Fruit fly (Drosophila melanogaster): Measurements from ENCODE around the gene CG44001.
A peak's percentile ranks its signal among the peaks of the same experiment; 100 is the strongest.

The CG44001 gene

dm6 chr2L:5002711-5003402, 40.2 kb upstream of the CG44001 start:
- TF ChIP-seq CG34406 (GFP tag; optimal IDR thresholded peaks at IDR 0.05) (no peak), Hr39 (GFP tag; optimal IDR thresholded peaks at IDR 0.05) (peak; percentile 39), CG15336 (GFP tag; IDR thresholded peaks at IDR 0.05) (peak; percentile 82), CG6808 (GFP tag; optimal IDR thresholded peaks at IDR 0.05) (no peak), Gug (GFP tag; IDR thresholded peaks at IDR 0.05) (peak; percentile 27; the same call in 1 of the 2 replicates), Sox102F (GFP tag; optimal IDR thresholded peaks at IDR 0.05) (no peak), net (GFP tag; optimal IDR thresholded peaks at IDR 0.05) (peak; percentile 37), Sox14 (GFP tag; optimal IDR thresholded peaks at IDR 0.05) (peak; percentile 39), CG32006 (GFP tag; optimal IDR thresholded peaks at IDR 0.05) (peak; percentile 81), esn (GFP tag; optimal IDR thresholded peaks at IDR 0.05) (peak; percentile 41), Blimp-1 (GFP tag; optimal IDR thresholded peaks at IDR 0.05) (no peak), CG31627 (GFP tag; optimal IDR thresholded peaks at IDR 0.05) (peak; percentile 12), vri (GFP tag; optimal IDR thresholded peaks at IDR 0.05) (peak; percentile 45), lz (GFP tag; optimal IDR thresholded peaks at IDR 0.05) (peak; percentile 42), cyc (GFP tag; optimal IDR thresholded peaks at IDR 0.05) (peak; percentile 10), Lpt (GFP tag; optimal IDR thresholded peaks at IDR 0.05) (peak; percentile 43), CG8119 (GFP tag; IDR thresholded peaks at IDR 0.05) (peak; percentile 82), Met (GFP tag; optimal IDR thresholded peaks at IDR 0.05) (peak; percentile 17), CG6276 (GFP tag; optimal IDR thresholded peaks at IDR 0.05) (peak; percentile 63), Ets96B (tag; optimal IDR thresholded peaks at IDR 0.05) (peak; percentile 13), CG11294 (GFP tag; IDR thresholded peaks at IDR 0.05) (peak; percentile 49; the same call in 1 of the 2 replicates), CG4318 (GFP tag; optimal IDR thresholded peaks at IDR 0.05) (peak; percentile 67), Eip78C (GFP tag) (peak; percentile 76), pdm3 (GFP tag; optimal IDR thresholded peaks at IDR 0.05) (peak; percentile 47), achi (GFP tag; optimal IDR thresholded peaks at IDR 0.05) (peak; percentile 37), dsx (GFP tag; optimal IDR thresholded peaks at IDR 0.05; ENCODE audit: poor library complexity, severe bottlenecking) (no peak), CG10631 (GFP tag; optimal IDR thresholded peaks at IDR 0.05) (peak; percentile 15), topi (GFP tag; optimal IDR thresholded peaks at IDR 0.05) (peak; percentile 2), eg (GFP tag; IDR thresholded peaks at IDR 0.05) (peak; percentile 83), Hr4 (GFP tag; optimal IDR thresholded peaks at IDR 0.05) (peak; percentile 83), CG3919 (GFP tag; optimal IDR thresholded peaks at IDR 0.05) (peak; percentile 34), CG6163 (GFP tag; IDR thresholded peaks at IDR 0.05) (peak; percentile 82), CG9139 (GFP tag; optimal IDR thresholded peaks at IDR 0.05) (no peak), OdsH (GFP tag; optimal IDR thresholded peaks at IDR 0.05) (peak; percentile 54), fd85E (GFP tag; optimal IDR thresholded peaks at IDR 0.05) (no peak), svp (GFP tag) (peak; percentile 84), CG6792 (GFP tag; optimal IDR thresholded peaks at IDR 0.05) (peak; percentile 9), dac (GFP tag; optimal IDR thresholded peaks at IDR 0.05) (peak; percentile 45), acj6 (GFP tag; optimal IDR thresholded peaks at IDR 0.05) (peak; percentile 29), CG1621 (tag; optimal IDR thresholded peaks at IDR 0.05) (no peak), Eip93F (GFP tag; optimal IDR thresholded peaks at IDR 0.05) (no peak)

Measured in whole organism, prepupa.